Worm (Caenorhabditis elegans) whole organism, midembryonic: Measurements from ENCODE around the gene C14A4.13.
A peak's percentile ranks its signal among the peaks of the same experiment; 100 is the strongest.

Experiments
- T22C8.4 ChIP-seq: fragments of 200-800 bp; sonication (Bioruptor generic); IDR thresholded peaks from 2 replicates; pipeline ENCODE4 v1.3.6; 2022; ENCODE audit warnings: missing genetic modification characterization, missing compliant biosample characterization
- cog-1 ChIP-seq: sonication (generic microtip); optimal IDR thresholded peaks from 2 replicates; lab custom pipeline; 2016; ENCODE audit warnings: missing genetic modification characterization, missing compliant biosample characterization
- flt-1 ChIP-seq: fragments of 200-800 bp; sonication (Bioruptor generic); IDR thresholded peaks from 2 replicates; pipeline ENCODE4 v1.3.6; 2022; ENCODE audit warnings: missing genetic modification characterization, missing compliant biosample characterization
- med-1 ChIP-seq: sonication (generic microtip); optimal IDR thresholded peaks from 2 replicates; lab custom pipeline; 2017; ENCODE audit warnings: missing genetic modification characterization, mild to moderate bottlenecking, missing compliant biosample characterization, antibody characterized with exemption, missing genetic modification reagents; ENCODE audit not compliant: insufficient read depth
- ref-1 ChIP-seq: fragments of 200-800 bp; sonication (Bioruptor generic); conservative IDR thresholded peaks from 2 replicates; pipeline ENCODE4 v1.3.6; 2022; ENCODE audit warnings: missing genetic modification reagents, missing genetic modification characterization, missing compliant biosample characterization
- tab-1 ChIP-seq: fragments of 200-800 bp; sonication (Bioruptor generic); IDR thresholded peaks from 2 replicates; pipeline ENCODE4 v1.3.6; 2022; ENCODE audit warnings: missing genetic modification characterization, missing compliant biosample characterization
- ztf-23 ChIP-seq: fragments of 200-800 bp; sonication (Bioruptor generic); IDR thresholded peaks from 2 replicates; pipeline ENCODE4 v1.3.6; 2022; ENCODE audit warnings: missing genetic modification reagents, missing genetic modification characterization, missing compliant biosample characterization

DNA sequence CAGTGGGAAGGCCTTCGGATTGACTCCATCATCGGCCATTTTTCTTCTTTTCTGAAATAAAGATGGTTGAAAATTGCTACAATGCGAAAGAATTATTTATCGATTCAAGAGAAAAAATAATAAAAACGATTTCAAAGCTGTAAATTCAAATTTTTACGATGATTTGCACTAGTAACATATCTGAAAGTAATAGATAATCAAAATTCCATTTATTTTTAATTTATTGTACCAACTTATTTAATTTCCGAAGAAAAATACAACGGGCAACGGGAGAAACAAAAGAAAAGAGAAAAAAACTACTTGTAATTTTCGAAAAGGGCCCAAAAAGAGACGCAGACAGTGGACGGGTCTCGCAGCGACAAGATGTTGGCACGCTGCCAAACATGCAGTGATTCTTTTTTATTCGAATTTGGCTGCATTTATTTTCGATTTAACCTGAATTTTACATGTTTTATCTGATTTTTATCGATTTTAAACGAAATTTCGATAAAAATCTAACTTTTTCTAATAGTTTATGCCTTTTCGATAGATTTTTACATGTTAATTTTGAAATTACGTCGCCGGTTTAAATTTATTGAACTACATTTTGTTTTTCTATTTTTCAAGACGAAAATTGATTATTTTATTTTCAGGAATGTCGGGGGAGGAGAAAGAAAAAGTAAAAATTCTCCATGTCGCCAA, 40.5 kb downstream of the C14A4.13 start, which contains the start of the genes snu-13 and rsp-7:
- TF ChIP-seq ref-1, result no peak
- no peak for TF ChIP-seq ztf-23 (GFP tag; lab: Robert Waterston, UW)
- no peak for TF ChIP-seq flt-1
- peak; percentile 45 for TF ChIP-seq cog-1 (tag; lab: Kevin White, UChicago)
- no peak for TF ChIP-seq tab-1 (GFP tag; lab: Robert Waterston, UW)
- no peak for TF ChIP-seq med-1
- no peak for TF ChIP-seq T22C8.4 (GFP tag; lab: Robert Waterston, UW)
